Worm (Caenorhabditis elegans): ENCODE measurements around the gene hrpa-1.

Gene hrpa-1

ce11 chrIV:3363784-3364183 is 25.1 kb upstream of the hrpa-1 start:
- TF ChIP-seq snpc-4 (tag; optimal IDR thresholded peaks at IDR 0.05) (no peak), nhr-6 (tag; optimal IDR thresholded peaks at IDR 0.05) (no peak), R02D3.7 (tag; optimal IDR thresholded peaks at IDR 0.05) (no peak), ceh-82 (tag; optimal IDR thresholded peaks at IDR 0.05) (no peak), ZK546.5 (tag; optimal IDR thresholded peaks at IDR 0.05) (no peak), sma-9 (GFP tag; optimal IDR thresholded peaks at IDR 0.05) (no peak), sma-9 (tag; optimal IDR thresholded peaks at IDR 0.05) (no peak), C34F6.9 (tag; optimal IDR thresholded peaks at IDR 0.05) (no peak)

- TF ChIP-seq lin-11 (tag; optimal IDR thresholded peaks at IDR 0.05) = no peak
- no peak for TF ChIP-seq egl-27 (tag; optimal IDR thresholded peaks at IDR 0.05)
- no peak for TF ChIP-seq snpc-4 (tag; optimal IDR thresholded peaks at IDR 0.05)
- no peak for TF ChIP-seq mdl-1 (tag; optimal IDR thresholded peaks at IDR 0.05)
- TF ChIP-seq ztf-11 (tag; optimal IDR thresholded peaks at IDR 0.05) = no peak
- TF ChIP-seq nhr-6 (tag; optimal IDR thresholded peaks at IDR 0.05) = no peak
- no peak for TF ChIP-seq nhr-23 (tag; optimal IDR thresholded peaks at IDR 0.05)
- TF ChIP-seq nhr-10 (tag; optimal IDR thresholded peaks at IDR 0.05) = no peak
- TF ChIP-seq ceh-82 (tag; optimal IDR thresholded peaks at IDR 0.05) = no peak
- no peak for TF ChIP-seq unc-62 (GFP tag; optimal IDR thresholded peaks at IDR 0.05)
- no peak for TF ChIP-seq nhr-237 (tag; optimal IDR thresholded peaks at IDR 0.05)
- TF ChIP-seq ztf-1 (GFP tag; conservative IDR thresholded peaks at IDR 0.05) = no peak
- TF ChIP-seq gmeb-1 (tag; optimal IDR thresholded peaks at IDR 0.05) = no peak
- TF ChIP-seq sem-4 (tag; optimal IDR thresholded peaks at IDR 0.05) = no peak
- no peak for TF ChIP-seq ztf-4 (tag; optimal IDR thresholded peaks at IDR 0.05)
- no peak for TF ChIP-seq dmd-4 (tag; optimal IDR thresholded peaks at IDR 0.05)
- TF ChIP-seq unc-39 (tag; optimal IDR thresholded peaks at IDR 0.05) = no peak
- TF ChIP-seq sma-9 (GFP tag; optimal IDR thresholded peaks at IDR 0.05) = no peak
- no peak for TF ChIP-seq sma-9 (tag; optimal IDR thresholded peaks at IDR 0.05)
These were observed 24.6 kb upstream of the hrpa-1 start, which contains the start of gene Y55H10A.2 for ce11 chrIV:3363221-3363620. Y55H10A.2 (plus strand) TSS chrIV:3363521.

ce11 chrIV:3354757-3355156 is 16.1 kb upstream of the hrpa-1 start, which contains the start of gene F42A6.1:
F42A6.1 (plus strand) TSS chrIV:3355057.
- TF ChIP-seq blmp-1 (tag; optimal IDR thresholded peaks at IDR 0.05; ENCODE audit: insufficient read depth) = no peak
- no peak for TF ChIP-seq sma-3 (GFP tag; optimal IDR thresholded peaks at IDR 0.05)
- TF ChIP-seq lin-39 (tag; optimal IDR thresholded peaks at IDR 0.05) = no peak

ce11 chrIV:3352019-3352418 is 13.4 kb upstream of the hrpa-1 start:
- TF ChIP-seq blmp-1 (tag; optimal IDR thresholded peaks at IDR 0.05; ENCODE audit: insufficient read depth) = peak; percentile 58
- TF ChIP-seq nhr-12 (tag; optimal IDR thresholded peaks at IDR 0.05) = no peak

ce11 chrIV:3349977-3350580 is 11.4 kb upstream of the hrpa-1 start, which contains the start of gene elks-1:
elks-1 (minus strand) TSS chrIV:3350027.
- TF ChIP-seq sem-4 (tag; optimal IDR thresholded peaks at IDR 0.05) (peak; percentile 8), unc-55 (GFP tag; optimal IDR thresholded peaks at IDR 0.05) (peak; percentile 51), ceh-16 (tag; optimal IDR thresholded peaks at IDR 0.05) (no peak), ztf-1 (GFP tag; conservative IDR thresholded peaks at IDR 0.05) (no peak), lsy-2 (tag; optimal IDR thresholded peaks at IDR 0.05) (peak in 1 of 2 experiments; percentile 40), C34F6.9 (tag; optimal IDR thresholded peaks at IDR 0.05) (peak; percentile 11)

ce11 chrIV:3348334-3348733 is 9.7 kb upstream of the hrpa-1 start:
- no peak for TF ChIP-seq Y55F3AM.14 (GFP tag; optimal IDR thresholded peaks at IDR 0.05)

- TF ChIP-seq gmeb-1 (tag; optimal IDR thresholded peaks at IDR 0.05) (no peak), alr-1 (tag; optimal IDR thresholded peaks at IDR 0.05) (no peak), nhr-129 (tag; optimal IDR thresholded peaks at IDR 0.05) (no peak), elt-3 (tag; optimal IDR thresholded peaks at IDR 0.05) (no peak), sma-3 (GFP tag; optimal IDR thresholded peaks at IDR 0.05) (no peak), egl-27 (tag; optimal IDR thresholded peaks at IDR 0.05) (no peak)
These were observed 6.8 kb upstream of the hrpa-1 start for ce11 chrIV:3345484-3345883.
